Worm (Caenorhabditis elegans): ENCODE results near the gene B0507.5.
"Not testable (repeated sequence)": the region's sequence is repeated elsewhere in the genome, so short reads cannot be mapped to it uniquely, and the experiment has no call there.

Gene B0507.5

DNA sequence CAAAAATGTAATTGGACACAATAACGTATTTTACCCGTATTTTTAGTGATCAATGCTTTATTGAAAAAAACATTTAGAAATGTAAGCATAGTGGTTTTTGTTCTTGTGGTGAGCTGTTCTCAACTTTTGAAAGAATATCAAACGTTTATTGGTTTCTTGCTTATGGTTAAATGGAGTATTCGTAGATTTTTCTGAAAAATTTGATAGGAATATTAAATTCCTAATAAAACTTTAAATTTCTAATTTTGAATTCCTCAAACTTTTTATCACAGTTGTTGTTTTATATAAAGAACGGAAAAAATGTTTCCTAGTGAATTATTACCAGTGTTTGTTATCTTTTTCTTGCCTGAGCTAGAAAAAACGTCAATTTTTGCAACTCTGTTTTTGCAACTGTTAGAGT lies at the start of gene B0507.5:
TSS of gene B0507.5 (plus strand) at position 301 of the 400 bp plus-strand sequence.
- TF ChIP-seq nhr-12 (tag; optimal IDR thresholded peaks at IDR 0.05) (no peak), ceh-16 (tag; optimal IDR thresholded peaks at IDR 0.05) (no peak), Y55F3AM.14 (GFP tag; optimal IDR thresholded peaks at IDR 0.05) (no peak), ztf-4 (tag; optimal IDR thresholded peaks at IDR 0.05) (no peak), sem-4 (tag; optimal IDR thresholded peaks at IDR 0.05) (no peak), elt-3 (tag; optimal IDR thresholded peaks at IDR 0.05) (no peak), nhr-25 (tag; optimal IDR thresholded peaks at IDR 0.05) (no peak), ama-1 (optimal IDR thresholded peaks at IDR 0.05) (no peak)

ce11 chrV:8711910-8712309 lies 41.6 kb upstream of the B0507.5 start, which contains the start of gene ZC178.2:
TSS of gene ZC178.2 (minus strand) at chrV:8712010.
- no peak for TF ChIP-seq zag-1 (tag; optimal IDR thresholded peaks at IDR 0.05)
- no peak for TF ChIP-seq peb-1 (tag; optimal IDR thresholded peaks at IDR 0.05)
- no peak for TF ChIP-seq Y55F3AM.14 (GFP tag; optimal IDR thresholded peaks at IDR 0.05)
- TF ChIP-seq F13H6.1 (tag; optimal IDR thresholded peaks at IDR 0.05) = no peak
- TF ChIP-seq skn-1 (tag; optimal IDR thresholded peaks at IDR 0.05) = no peak
- no peak for TF ChIP-seq crh-2 (tag; optimal IDR thresholded peaks at IDR 0.05)
- TF ChIP-seq nhr-237 (tag; optimal IDR thresholded peaks at IDR 0.05) = no peak
- TF ChIP-seq ztf-1 (GFP tag; conservative IDR thresholded peaks at IDR 0.05) = no peak
- no peak for TF ChIP-seq lsy-2 (tag; optimal IDR thresholded peaks at IDR 0.05)
- no peak for TF ChIP-seq ceh-16 (tag; optimal IDR thresholded peaks at IDR 0.05)
- TF ChIP-seq mbf-1 (tag; optimal IDR thresholded peaks at IDR 0.05) = no peak
- TF ChIP-seq elt-1 (tag; optimal IDR thresholded peaks at IDR 0.05) = no peak
- no peak for TF ChIP-seq nhr-25 (tag; optimal IDR thresholded peaks at IDR 0.05)
- no peak for TF ChIP-seq alr-1 (tag; optimal IDR thresholded peaks at IDR 0.05)
- TF ChIP-seq ztf-11 (tag; optimal IDR thresholded peaks at IDR 0.05) = no peak
- no peak for TF ChIP-seq lin-11 (tag; optimal IDR thresholded peaks at IDR 0.05)
- TF ChIP-seq nhr-6 (tag; optimal IDR thresholded peaks at IDR 0.05) = no peak

- peak; percentile 45 for TF ChIP-seq sma-9 (GFP tag; optimal IDR thresholded peaks at IDR 0.05)
- no peak for TF ChIP-seq sma-9 (tag; optimal IDR thresholded peaks at IDR 0.05)
- TF ChIP-seq nhr-129 (tag; optimal IDR thresholded peaks at IDR 0.05) = no peak
Observed at ce11 chrV:8716175-8716574, 37.3 kb upstream of the B0507.5 start, which contains the start of gene glr-5. TSS of gene glr-5 (plus strand) at chrV:8716495.

DNA sequence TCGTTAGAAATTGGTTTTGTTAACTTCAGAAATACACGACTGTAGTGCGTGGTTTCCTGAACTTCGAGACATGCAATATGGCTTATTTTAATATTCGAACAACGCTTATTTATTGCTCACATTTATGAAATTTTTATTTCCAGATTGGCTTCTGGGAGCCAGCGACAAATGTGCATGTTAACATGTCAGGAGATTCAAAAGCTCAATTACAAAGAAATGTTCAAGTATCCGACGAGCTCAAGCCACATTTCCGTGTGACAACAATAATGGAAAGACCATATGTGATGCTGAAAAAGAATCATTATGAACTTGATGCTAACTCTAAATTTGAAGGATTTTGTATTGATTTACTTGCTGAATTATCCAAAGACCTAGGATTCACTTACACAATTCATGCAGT lies 35.1 kb upstream of the B0507.5 start:
- no peak for TF ChIP-seq mbf-1 (tag; optimal IDR thresholded peaks at IDR 0.05)
- no peak for TF ChIP-seq nhr-21 (tag; optimal IDR thresholded peaks at IDR 0.05)
- no peak for TF ChIP-seq elt-3 (tag; optimal IDR thresholded peaks at IDR 0.05)
- no peak for TF ChIP-seq unc-39 (tag; optimal IDR thresholded peaks at IDR 0.05)
- no peak for TF ChIP-seq lin-13 (GFP tag; optimal IDR thresholded peaks at IDR 0.05)
- no peak for TF ChIP-seq lin-11 (tag; optimal IDR thresholded peaks at IDR 0.05)
- no peak for TF ChIP-seq fos-1 (tag; optimal IDR thresholded peaks at IDR 0.05)
- no peak for TF ChIP-seq peb-1 (tag; optimal IDR thresholded peaks at IDR 0.05)
- no peak for TF ChIP-seq elt-1 (tag; optimal IDR thresholded peaks at IDR 0.05)
- TF ChIP-seq zag-1 (tag; optimal IDR thresholded peaks at IDR 0.05) = no peak
- no peak for TF ChIP-seq R02D3.7 (tag; optimal IDR thresholded peaks at IDR 0.05)
- no peak for TF ChIP-seq aly-2 (tag; optimal IDR thresholded peaks at IDR 0.05)
- TF ChIP-seq nhr-10 (tag; optimal IDR thresholded peaks at IDR 0.05) = no peak
- no peak for TF ChIP-seq lsy-2 (tag; optimal IDR thresholded peaks at IDR 0.05)
- TF ChIP-seq ztf-4 (tag; optimal IDR thresholded peaks at IDR 0.05) = no peak
- no peak for TF ChIP-seq mab-5 (tag; optimal IDR thresholded peaks at IDR 0.05)
- TF ChIP-seq nhr-25 (tag; optimal IDR thresholded peaks at IDR 0.05) = no peak
- TF ChIP-seq unc-62 (GFP tag; optimal IDR thresholded peaks at IDR 0.05) = no peak
- TF ChIP-seq nhr-129 (tag; optimal IDR thresholded peaks at IDR 0.05) = no peak
- TF ChIP-seq nhr-12 (tag; optimal IDR thresholded peaks at IDR 0.05) = no peak

- not testable (repeated sequence) for TF ChIP-seq alr-1, zag-1, skn-1 (tag; optimal IDR thresholded peaks at IDR 0.05)
Observed at ce11 chrV:8722160-8722559, 31.3 kb upstream of the B0507.5 start, which contains the start of gene ZC196.8. TSS of gene ZC196.8 (minus strand) at chrV:8722260.

DNA sequence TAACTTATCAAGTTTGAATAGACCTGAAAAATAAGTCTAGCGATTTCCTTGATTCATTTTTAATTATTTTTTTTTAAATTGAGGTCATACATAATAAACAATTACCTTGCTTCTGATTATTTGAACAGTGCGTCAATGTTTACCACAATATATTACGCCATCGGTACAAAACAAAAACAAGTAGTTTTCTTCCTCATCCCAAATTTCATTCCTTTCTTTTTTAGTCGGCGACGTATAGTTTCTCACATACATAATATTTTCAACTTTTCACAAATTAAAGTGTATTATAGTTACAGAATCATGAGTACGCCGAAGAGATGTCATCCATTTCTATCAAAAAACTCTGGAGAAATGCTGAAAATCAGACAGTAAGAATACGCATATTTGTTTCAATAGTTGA lies 27.3 kb upstream of the B0507.5 start, which contains the start of gene droe-8:
TSS of gene droe-8 (plus strand) at position 301 of the 400 bp plus-strand sequence.
- TF ChIP-seq peb-1, lsy-2, mab-5 (tag; optimal IDR thresholded peaks at IDR 0.05): not testable (repeated sequence)

All from whole organism, L2 larva.